Worm (Caenorhabditis elegans) whole organism, L1 larva: ENCODE results near the gene C53C7.3.

Source experiments
- C16A3.4 ChIP-seq: fragments of 150-350 bp; optimal IDR thresholded peaks from 2 replicates; lab custom pipeline; 2014; ENCODE audit warnings: missing biosample characterization, missing genetic modification characterization
- F16B12.6 ChIP-seq: fragments of 150-350 bp; optimal IDR thresholded peaks from 2 replicates; lab custom pipeline; 2014; ENCODE audit warnings: missing biosample characterization, missing genetic modification characterization
- blmp-1 ChIP-seq: fragments of 150-350 bp; optimal IDR thresholded peaks from 2 replicates; lab custom pipeline; 2014; ENCODE audit warnings: missing biosample characterization, missing genetic modification characterization
- ceh-8 ChIP-seq: fragments of 200-800 bp; sonication (Bioruptor generic); optimal IDR thresholded peaks from 2 replicates; lab custom pipeline; 2018; ENCODE audit warnings: mild to moderate bottlenecking, missing genetic modification characterization, moderate library complexity, missing compliant biosample characterization
- ceh-82 ChIP-seq, 3 experiments: fragments of 150-350 bp in 1 of 3; sonication (generic microtip) in 2 of 3; optimal IDR thresholded peaks; 2 replicates each; lab custom pipeline; 2014 to 2017; ENCODE audit warnings: missing biosample characterization in 3 of 3, missing genetic modification characterization in 3 of 3
- ceh-88 ChIP-seq: fragments of 200-800 bp; sonication (Bioruptor generic); IDR thresholded peaks from 2 replicates; pipeline ENCODE4 v1.3.6; 2022; ENCODE audit warnings: missing genetic modification characterization, missing compliant biosample characterization
- ceh-90 ChIP-seq: sonication (generic microtip); optimal IDR thresholded peaks from 2 replicates; lab custom pipeline; 2016; ENCODE audit warnings: missing genetic modification characterization, missing compliant biosample characterization
- dsc-1 ChIP-seq: sonication (generic microtip); optimal IDR thresholded peaks from 2 replicates; lab custom pipeline; 2016; ENCODE audit warnings: mild to moderate bottlenecking, missing genetic modification characterization, missing compliant biosample characterization
- efl-1 ChIP-seq, 4 experiments: fragments of 150-350 bp; optimal IDR thresholded peaks in 3 of 4; peaks in 1 of 4; 1 replicate in 1 of 4; 2 replicates in 3 of 4; lab custom pipeline; 2014; ENCODE audit warnings: missing biosample characterization in 2 of 4, missing genetic modification characterization in 2 of 4, missing genetic modification reagents in 2 of 4
- egl-27 ChIP-seq, 2 experiments: fragments of 150-350 bp in 1 of 2; sonication (generic microtip); optimal IDR thresholded peaks; 3 replicates each; lab custom pipeline; 2017 to 2018; ENCODE audit warnings: missing biosample characterization in 2 of 2, missing genetic modification characterization in 2 of 2, missing genetic modification reagents in 2 of 2
- elt-3 ChIP-seq, 6 experiments: fragments of 150-350 bp in 1 of 6; sonication (generic microtip); optimal IDR thresholded peaks; 2 replicates each; lab custom pipeline; 2017 to 2018; ENCODE audit warnings: missing biosample characterization in 6 of 6, missing genetic modification characterization in 6 of 6, inconsistent platforms in 1 of 6
- fkh-10 ChIP-seq: sonication (generic microtip); optimal IDR thresholded peaks from 2 replicates; lab custom pipeline; 2017; ENCODE audit warnings: missing biosample characterization, missing genetic modification reagents, missing genetic modification characterization
- fkh-8 ChIP-seq: sonication (generic microtip); optimal IDR thresholded peaks from 2 replicates; lab custom pipeline; 2016; ENCODE audit warnings: mild to moderate bottlenecking, missing genetic modification characterization, missing compliant biosample characterization
- grh-1 ChIP-seq: fragments of 200-800 bp; sonication (Bioruptor generic); IDR thresholded peaks from 2 replicates; pipeline ENCODE4 v1.3.6; 2022; ENCODE audit warnings: missing genetic modification reagents, missing genetic modification characterization, missing compliant biosample characterization
- lin-14 ChIP-seq: fragments of 200-800 bp; sonication (Bioruptor generic); optimal IDR thresholded peaks from 2 replicates; lab custom pipeline; 2018; ENCODE audit warnings: mild to moderate bottlenecking, missing genetic modification characterization, moderate library complexity, missing compliant biosample characterization
- lin-15B ChIP-seq: fragments of 150-350 bp; sonication (generic microtip); optimal IDR thresholded peaks from 3 replicates; lab custom pipeline; 2014; ENCODE audit warnings: missing biosample characterization, missing genetic modification characterization
- lin-35 ChIP-seq, 2 experiments: fragments of 150-350 bp; optimal IDR thresholded peaks; 2 replicates each; lab custom pipeline; 2014; ENCODE audit warnings: missing biosample characterization in 2 of 2, missing genetic modification characterization in 2 of 2, missing genetic modification reagents in 2 of 2
- lin-39 ChIP-seq: fragments of 150-350 bp; optimal IDR thresholded peaks from 2 replicates; lab custom pipeline; 2014; ENCODE audit warnings: missing biosample characterization, missing genetic modification reagents, missing genetic modification characterization
- lsy-2 ChIP-seq, 2 experiments: fragments of 150-350 bp; optimal IDR thresholded peaks; 2 replicates each; lab custom pipeline; 2014; ENCODE audit warnings: missing biosample characterization in 2 of 2, missing genetic modification characterization in 2 of 2
- mab-9 ChIP-seq: fragments of 200-800 bp; sonication (Bioruptor generic); IDR thresholded peaks from 2 replicates; pipeline ENCODE4 v1.3.6; 2022; ENCODE audit warnings: missing genetic modification reagents, missing genetic modification characterization, missing compliant biosample characterization
- mdl-1 ChIP-seq, 2 experiments: fragments of 150-350 bp; optimal IDR thresholded peaks; 2 replicates each; lab custom pipeline; 2014 to 2017; ENCODE audit warnings: missing biosample characterization in 2 of 2, missing genetic modification characterization in 2 of 2, inconsistent platforms in 1 of 2
- mep-1 ChIP-seq: fragments of 150-350 bp; optimal IDR thresholded peaks from 2 replicates; lab custom pipeline; 2014; ENCODE audit warnings: missing biosample characterization, missing genetic modification characterization
- nhr-19 ChIP-seq: fragments of 200-800 bp; sonication (Bioruptor generic); conservative IDR thresholded peaks from 2 replicates; pipeline ENCODE4 v1.3.6; 2022; ENCODE audit warnings: missing genetic modification characterization, missing compliant biosample characterization
- nhr-20 ChIP-seq: sonication (generic microtip); optimal IDR thresholded peaks from 2 replicates; lab custom pipeline; 2016; ENCODE audit warnings: mild to moderate bottlenecking, missing genetic modification characterization, missing compliant biosample characterization
- nhr-47 ChIP-seq: sonication (generic microtip); optimal IDR thresholded peaks from 2 replicates; lab custom pipeline; 2016; ENCODE audit warnings: mild to moderate bottlenecking, missing genetic modification characterization, moderate library complexity, missing compliant biosample characterization
- nhr-71 ChIP-seq: sonication (generic microtip); optimal IDR thresholded peaks from 2 replicates; lab custom pipeline; 2016; ENCODE audit warnings: mild to moderate bottlenecking, missing genetic modification characterization, moderate library complexity, missing compliant biosample characterization
- nhr-77 ChIP-seq: fragments of 150-350 bp; optimal IDR thresholded peaks from 2 replicates; lab custom pipeline; 2014; ENCODE audit warnings: missing biosample characterization, missing genetic modification characterization
- nhr-85 ChIP-seq: sonication (generic microtip); peaks from one replicate; lab custom pipeline; 2016; ENCODE audit warnings: missing genetic modification characterization, inconsistent platforms, missing compliant biosample characterization
- nhr-90 ChIP-seq: sonication (generic microtip); optimal IDR thresholded peaks from 2 replicates; lab custom pipeline; 2016; ENCODE audit warnings: mild to moderate bottlenecking, missing genetic modification characterization, missing compliant biosample characterization; ENCODE audit not compliant: poor library complexity
- pag-3 ChIP-seq: sonication (generic microtip); optimal IDR thresholded peaks from 2 replicates; lab custom pipeline; 2017; ENCODE audit warnings: missing genetic modification characterization, mild to moderate bottlenecking, missing compliant biosample characterization, antibody characterized with exemption, borderline replicate concordance; ENCODE audit not compliant: insufficient read depth
- skn-1 ChIP-seq: fragments of 150-350 bp; optimal IDR thresholded peaks from 2 replicates; lab custom pipeline; 2014; ENCODE audit warnings: missing biosample characterization, missing genetic modification characterization
- snu-23 ChIP-seq: sonication (generic microtip); optimal IDR thresholded peaks from 2 replicates; lab custom pipeline; 2016; ENCODE audit warnings: missing genetic modification characterization, missing compliant biosample characterization
- sox-4 ChIP-seq: sonication (generic microtip); optimal IDR thresholded peaks from 2 replicates; lab custom pipeline; 2016; ENCODE audit warnings: missing genetic modification characterization, missing compliant biosample characterization
- sptf-1 ChIP-seq: fragments of 150-350 bp; optimal IDR thresholded peaks from 2 replicates; lab custom pipeline; 2014; ENCODE audit warnings: missing biosample characterization, missing genetic modification characterization
- tbx-2 ChIP-seq: sonication (generic microtip); optimal IDR thresholded peaks from 2 replicates; lab custom pipeline; 2016; ENCODE audit warnings: missing genetic modification characterization, missing compliant biosample characterization
- unc-130 ChIP-seq: fragments of 150-350 bp; optimal IDR thresholded peaks from 2 replicates; lab custom pipeline; 2017; ENCODE audit warnings: missing biosample characterization, missing genetic modification characterization, inconsistent platforms
- unc-30 ChIP-seq: sonication (generic microtip); optimal IDR thresholded peaks from 2 replicates; lab custom pipeline; 2017; ENCODE audit warnings: missing biosample characterization, missing genetic modification characterization
- unc-86 ChIP-seq: sonication (generic microtip); optimal IDR thresholded peaks from 2 replicates; lab custom pipeline; 2016; ENCODE audit warnings: missing genetic modification characterization, missing compliant biosample characterization
- vab-15 ChIP-seq: sonication (generic microtip); optimal IDR thresholded peaks from 2 replicates; lab custom pipeline; 2017; ENCODE audit warnings: missing genotype, mild to moderate bottlenecking, missing genetic modification characterization, missing compliant biosample characterization
- xbp-1 ChIP-seq: sonication (generic microtip); optimal IDR thresholded peaks from 2 replicates; lab custom pipeline; 2016; ENCODE audit warnings: missing genetic modification characterization, missing compliant biosample characterization
- zip-4 ChIP-seq: fragments of 200-800 bp; sonication (Bioruptor generic); optimal IDR thresholded peaks from 2 replicates; lab custom pipeline; 2018; ENCODE audit warnings: mild to moderate bottlenecking, missing genetic modification characterization, moderate library complexity, missing compliant biosample characterization
- ztf-11 ChIP-seq, 2 experiments: sonication (generic microtip); optimal IDR thresholded peaks; 2 replicates each; lab custom pipeline; 2016 to 2017; ENCODE audit warnings: missing genetic modification characterization in 2 of 2, missing biosample characterization in 1 of 2, missing compliant biosample characterization in 1 of 2

The C53C7.3 gene

ce11 chrX:13032610-13033009, 15.7 kb upstream of the C53C7.3 start, which contains the start of gene npr-10 (continued):
- TF ChIP-seq unc-30 (tag; lab: Kevin White, UChicago) (no peak), sox-4 (peak; percentile 14)

ce11 chrX:13033850-13034249, 14.5 kb upstream of the C53C7.3 start:
- TF ChIP-seq tbx-2 (no peak), ceh-8 (GFP tag; lab: Kevin White, UChicago) (no peak), egl-27 (tag; optimal IDR thresholded peaks at IDR 0.05; lab: Kevin White, UChicago) (no peak), nhr-47 (tag; lab: Kevin White, UChicago) (peak; percentile 36), grh-1 (no peak), vab-15 (tag; lab: Kevin White, UChicago) (no peak), efl-1 (optimal IDR thresholded peaks at IDR 0.05; lab: Kevin White, UChicago) (no peak), efl-1 (GFP tag; optimal IDR thresholded peaks at IDR 0.05 in 1 of 2; lab: Kevin White, UChicago) (peak in 1 of 2 experiments; percentile 54), zip-4 (GFP tag; lab: Kevin White, UChicago) (no peak), mep-1 (tag; lab: Kevin White, UChicago) (no peak), lin-39 (tag; lab: Kevin White, UChicago) (no peak), pag-3 (no peak), lin-14 (GFP tag; lab: Kevin White, UChicago) (peak; percentile 5), fkh-10 (GFP tag; lab: Kevin White, UChicago) (no peak)

ce11 chrX:13034333-13034732, 14.0 kb upstream of the C53C7.3 start:
- no peak for TF ChIP-seq lin-15B (tag; lab: Kevin White, UChicago)
- no peak for TF ChIP-seq nhr-20 (tag; lab: Kevin White, UChicago)
- no peak for TF ChIP-seq unc-30 (tag; lab: Kevin White, UChicago)
- peak; percentile 53 for TF ChIP-seq tbx-2
- no peak for TF ChIP-seq unc-130 (tag; lab: Kevin White, UChicago)
- no peak for TF ChIP-seq ceh-90 (tag; lab: Kevin White, UChicago)

- TF ChIP-seq tbx-2 (no peak), ceh-88 (no peak), nhr-20 (tag; lab: Kevin White, UChicago) (peak; percentile 29), snu-23 (peak; percentile 18), mdl-1 (tag; optimal IDR thresholded peaks at IDR 0.05; lab: Kevin White, UChicago) (no peak), xbp-1 (tag; lab: Kevin White, UChicago) (no peak), lin-39 (tag; lab: Kevin White, UChicago) (no peak), lsy-2 (tag; optimal IDR thresholded peaks at IDR 0.05; lab: Kevin White, UChicago) (peak in 1 of 2 experiments; percentile 38), pag-3 (no peak), unc-130 (tag; lab: Kevin White, UChicago) (no peak), elt-3 (tag; optimal IDR thresholded peaks at IDR 0.05; lab: Kevin White, UChicago) (peak in 1 of 6 experiments; percentile 32), C16A3.4 (peak; percentile 19), dsc-1 (tag; lab: Kevin White, UChicago) (no peak), skn-1 (tag; lab: Kevin White, UChicago) (no peak), sptf-1 (tag; lab: Kevin White, UChicago) (no peak), nhr-85 (tag; lab: Kevin White, UChicago) (no peak), sox-4 (no peak), zip-4 (GFP tag; lab: Kevin White, UChicago) (no peak), mab-9 (GFP tag; lab: Robert Waterston, UW) (no peak), lin-14 (GFP tag; lab: Kevin White, UChicago) (peak; percentile 7), ceh-82 (tag; optimal IDR thresholded peaks at IDR 0.05; lab: Kevin White, UChicago) (no peak), nhr-90 (tag; lab: Kevin White, UChicago) (peak; percentile 43), efl-1 (optimal IDR thresholded peaks at IDR 0.05; lab: Kevin White, UChicago) (no peak), efl-1 (GFP tag; optimal IDR thresholded peaks at IDR 0.05 in 1 of 2; lab: Kevin White, UChicago) (peak in 1 of 2 experiments; percentile 85), nhr-71 (peak; percentile 19), unc-86 (tag; lab: Kevin White, UChicago) (no peak), lin-35 (GFP tag; optimal IDR thresholded peaks at IDR 0.05; lab: Kevin White, UChicago) (peak in 1 of 2 experiments; percentile 51), fkh-8 (tag; lab: Kevin White, UChicago) (no peak), blmp-1 (tag; lab: Kevin White, UChicago) (no peak), ztf-11 (tag; optimal IDR thresholded peaks at IDR 0.05; lab: Kevin White, UChicago) (no peak), nhr-77 (no peak), nhr-47 (tag; lab: Kevin White, UChicago) (peak; percentile 9), nhr-19 (GFP tag; lab: Robert Waterston, UW) (0 out of 2 replicates have a peak, but pooled peaks have one; percentile 6), F16B12.6 (tag; lab: Kevin White, UChicago) (no peak)
Measured at ce11 chrX:13038791-13039190, 9.6 kb upstream of the C53C7.3 start.
